Fruit fly (Drosophila melanogaster): Measurements from ENCODE around the gene CG14770.

CG14770 gene

dm6 chrX:1399056-1400003 is 30.3 kb downstream of the CG14770 start (continued):
- TF ChIP-seq Aef1 (GFP tag; IDR thresholded peaks at IDR 0.05) (no peak), Atf6 (GFP tag; IDR thresholded peaks at IDR 0.05) (no peak), mirr (GFP tag; optimal IDR thresholded peaks at IDR 0.05) (no peak), scrt (GFP tag; optimal IDR thresholded peaks at IDR 0.05) (peak; percentile 9), CG2712 (tag; optimal IDR thresholded peaks at IDR 0.05) (peak; percentile 14), CG7928 (GFP tag; optimal IDR thresholded peaks at IDR 0.05) (no peak), ara (GFP tag; IDR thresholded peaks at IDR 0.05) (0 out of 2 replicates have a peak, but pooled peaks have one; percentile 13), CG5180 (GFP tag; optimal IDR thresholded peaks at IDR 0.05) (peak; percentile 91), CG14860 (GFP tag; IDR thresholded peaks at IDR 0.05; ENCODE audit: partially characterized antibody) (peak; percentile 33; the same call in 1 of the 3 replicates), en (GFP tag; optimal IDR thresholded peaks at IDR 0.05) (no peak), dmrt11E (tag; optimal IDR thresholded peaks at IDR 0.05) (no peak), MESR4 (GFP tag; optimal IDR thresholded peaks at IDR 0.05) (peak; percentile 2), TFAM (GFP tag; optimal IDR thresholded peaks at IDR 0.05) (no peak), CG13775 (GFP tag; optimal IDR thresholded peaks at IDR 0.05) (no peak), kay (GFP tag; optimal IDR thresholded peaks at IDR 0.05) (no peak), CG13624 (GFP tag; optimal IDR thresholded peaks at IDR 0.05) (peak; percentile 7), schlank (tag; optimal IDR thresholded peaks at IDR 0.05) (no peak), Blimp-1 (GFP tag; optimal IDR thresholded peaks at IDR 0.05) (peak; percentile 99), jigr1 (GFP tag; IDR thresholded peaks at IDR 0.05) (no peak), caup (GFP tag; optimal IDR thresholded peaks at IDR 0.05; ENCODE audit: severe bottlenecking) (no peak), ato (GFP tag; IDR thresholded peaks at IDR 0.05; ENCODE audit: partially characterized antibody) (peak; percentile 43; the same call in 1 of the 2 replicates), CG17385 (GFP tag; optimal IDR thresholded peaks at IDR 0.05) (no peak), tll (GFP tag; optimal IDR thresholded peaks at IDR 0.05) (peak; percentile 54 to 67), disco-r (GFP tag; optimal IDR thresholded peaks at IDR 0.05) (no peak), sc (optimal IDR thresholded peaks at IDR 0.05) (no peak), sc (GFP tag; optimal IDR thresholded peaks at IDR 0.05) (no peak), tin (GFP tag; optimal IDR thresholded peaks at IDR 0.05) (no peak), CG3995 (GFP tag; optimal IDR thresholded peaks at IDR 0.05) (no peak), CG6765 (GFP tag; optimal IDR thresholded peaks at IDR 0.05) (no peak), CG7271 (tag; optimal IDR thresholded peaks at IDR 0.05) (no peak), Dref (GFP tag; IDR thresholded peaks at IDR 0.05) (no peak), vnd (GFP tag; IDR thresholded peaks at IDR 0.05; ENCODE audit: partially characterized antibody) (0 out of 3 replicates have a peak, but pooled peaks have one; percentile 18), HmgZ (tag; optimal IDR thresholded peaks at IDR 0.05) (peak; percentile 71), CG8478 (optimal IDR thresholded peaks at IDR 0.05) (peak; percentile 98), CG11723 (GFP tag; optimal IDR thresholded peaks at IDR 0.05) (peak; percentile 27), MBD-R2 (GFP tag; IDR thresholded peaks at IDR 0.05) (peak; percentile 26; the same call in 1 of the 2 replicates), Mrtf (GFP tag; IDR thresholded peaks at IDR 0.05) (no peak), CG9932 (GFP tag; IDR thresholded peaks at IDR 0.05) (peak; percentile 24; the same call in 1 of the 2 replicates), HLHmδ (GFP tag; optimal IDR thresholded peaks at IDR 0.05) (no peak), HLH4C (GFP tag; IDR thresholded peaks at IDR 0.05; ENCODE audit: partially characterized antibody) (0 out of 3 replicates have a peak, but pooled peaks have one; percentile 13), CG12769 (tag; optimal IDR thresholded peaks at IDR 0.05) (peak; percentile 99), CG15696 (tag; optimal IDR thresholded peaks at IDR 0.05) (no peak), Hmx (GFP tag; optimal IDR thresholded peaks at IDR 0.05) (no peak), ash1 (GFP tag; optimal IDR thresholded peaks at IDR 0.05) (no peak), ac (GFP tag; optimal IDR thresholded peaks at IDR 0.05) (no peak), NC2β (GFP tag; optimal IDR thresholded peaks at IDR 0.05) (no peak), nom (GFP tag; optimal IDR thresholded peaks at IDR 0.05) (peak; percentile 7)
